Worm (Caenorhabditis elegans): ENCODE data around the gene C16D9.1.
A peak's percentile ranks its signal among the peaks of the same experiment; 100 is the strongest.

Gene C16D9.1

ce11 chrV:8282933-8283332 lies 23.8 kb downstream of the C16D9.1 start:
- TF ChIP-seq flt-1 (GFP tag; IDR thresholded peaks at IDR 0.05) (no peak), ztf-23 (GFP tag; IDR thresholded peaks at IDR 0.05) (no peak), cog-1 (tag; optimal IDR thresholded peaks at IDR 0.05) (no peak)

ce11 chrV:8284800-8285199 lies 25.7 kb downstream of the C16D9.1 start, which contains the start of gene slc-17.5:
Gene slc-17.5 (minus strand): TSS chrV:8284900.
- TF ChIP-seq ztf-23 (GFP tag; IDR thresholded peaks at IDR 0.05) (no peak), tab-1 (GFP tag; IDR thresholded peaks at IDR 0.05) (no peak), flt-1 (GFP tag; IDR thresholded peaks at IDR 0.05) (no peak), med-1 (GFP tag; optimal IDR thresholded peaks at IDR 0.05; ENCODE audit: insufficient read depth) (no peak), cog-1 (tag; optimal IDR thresholded peaks at IDR 0.05) (no peak), ref-1 (GFP tag; conservative IDR thresholded peaks at IDR 0.05) (no peak), T22C8.4 (GFP tag; IDR thresholded peaks at IDR 0.05) (no peak), klf-2 (GFP tag; conservative IDR thresholded peaks at IDR 0.05) (no peak), ztf-29 (GFP tag; IDR thresholded peaks at IDR 0.05) (no peak)

DNA sequence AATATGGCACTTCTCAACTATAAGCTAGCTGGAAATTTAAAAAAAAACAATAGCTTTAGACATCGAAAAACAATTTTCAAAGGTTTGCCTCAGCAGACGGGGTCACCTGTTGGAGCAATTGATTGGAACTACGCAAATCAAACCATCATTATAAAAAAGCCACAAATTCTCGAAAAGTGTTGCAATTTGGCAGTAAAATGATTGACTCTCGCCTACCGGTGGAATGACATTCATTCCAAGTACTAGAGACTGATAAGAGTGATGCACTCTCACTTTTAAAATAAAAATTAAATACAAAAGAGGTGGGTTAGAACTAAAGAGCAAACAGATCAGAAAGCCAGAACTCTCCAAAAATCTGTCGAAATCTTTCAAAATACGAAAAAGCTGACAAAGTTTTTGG lies 26.3 kb downstream of the C16D9.1 start:
- TF ChIP-seq ref-1 (GFP tag; conservative IDR thresholded peaks at IDR 0.05), result no peak
- TF ChIP-seq med-1 (GFP tag; optimal IDR thresholded peaks at IDR 0.05; ENCODE audit: insufficient read depth), result no peak

ce11 chrV:8288125-8288806 lies 29.1 kb downstream of the C16D9.1 start:
- TF ChIP-seq tab-1 (GFP tag; IDR thresholded peaks at IDR 0.05) (no peak), ref-1 (GFP tag; conservative IDR thresholded peaks at IDR 0.05) (no peak), klf-2 (GFP tag; conservative IDR thresholded peaks at IDR 0.05) (no peak)

DNA sequence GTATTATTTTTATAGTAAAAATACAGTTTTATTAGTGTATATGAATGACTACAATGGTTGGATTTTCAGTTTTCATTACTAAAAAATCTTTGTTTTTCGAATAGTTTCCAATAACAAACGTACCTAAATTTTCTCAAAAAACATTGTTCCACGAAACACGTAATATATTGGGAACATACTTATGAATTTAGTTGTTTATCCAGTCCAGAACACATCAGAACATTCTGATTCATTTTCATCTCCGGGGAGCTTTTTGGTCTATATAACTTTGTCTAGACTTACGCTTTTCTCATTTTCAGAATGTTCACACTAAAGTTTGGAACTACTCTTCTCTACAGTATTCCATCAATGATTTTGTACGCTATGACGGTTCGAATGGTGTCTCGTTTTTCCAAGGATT lies 32.6 kb downstream of the C16D9.1 start, which contains the start of gene srg-33:
Gene srg-33 (plus strand): TSS at position 301 of the 400 bp plus-strand sequence.
- no peak for TF ChIP-seq klf-2 (GFP tag; conservative IDR thresholded peaks at IDR 0.05)
- no peak for TF ChIP-seq ztf-23 (GFP tag; IDR thresholded peaks at IDR 0.05)
- no peak for TF ChIP-seq flt-1 (GFP tag; IDR thresholded peaks at IDR 0.05)
- TF ChIP-seq tab-1 (GFP tag; IDR thresholded peaks at IDR 0.05), result no peak
- TF ChIP-seq ztf-29 (GFP tag; IDR thresholded peaks at IDR 0.05), result no peak

DNA sequence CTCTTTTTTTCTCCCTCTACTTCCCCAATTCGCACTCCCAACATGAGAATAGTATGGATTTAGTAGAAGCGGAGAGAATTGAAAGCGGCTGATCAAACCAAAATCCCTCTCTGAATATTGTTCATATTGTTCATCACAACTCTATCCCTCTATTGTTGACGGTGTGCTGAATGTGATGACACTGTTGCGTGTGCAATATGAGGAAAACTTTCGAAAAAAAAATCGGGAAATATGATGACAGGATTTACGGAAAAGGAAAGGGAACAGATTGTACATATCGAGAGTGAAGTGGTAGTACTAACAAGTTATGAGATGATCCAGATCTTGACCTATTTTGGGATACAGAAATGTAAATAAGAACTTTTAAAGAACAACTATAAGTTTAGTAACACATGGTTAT lies 36.8 kb downstream of the C16D9.1 start, which contains the start of gene smex-1:
Gene smex-1 (minus strand): TSS at position 101 of the 400 bp plus-strand sequence.
- TF ChIP-seq ztf-29 (GFP tag; IDR thresholded peaks at IDR 0.05) (no peak), flt-1 (GFP tag; IDR thresholded peaks at IDR 0.05) (no peak), T22C8.4 (GFP tag; IDR thresholded peaks at IDR 0.05) (no peak), ztf-23 (GFP tag; IDR thresholded peaks at IDR 0.05) (no peak), tab-1 (GFP tag; IDR thresholded peaks at IDR 0.05) (no peak), cog-1 (tag; optimal IDR thresholded peaks at IDR 0.05) (no peak), klf-2 (GFP tag; conservative IDR thresholded peaks at IDR 0.05) (no peak), med-1 (GFP tag; optimal IDR thresholded peaks at IDR 0.05; ENCODE audit: insufficient read depth) (no peak), ref-1 (GFP tag; conservative IDR thresholded peaks at IDR 0.05) (no peak)

- TF ChIP-seq klf-2 (GFP tag; conservative IDR thresholded peaks at IDR 0.05) (no peak), tab-1 (GFP tag; IDR thresholded peaks at IDR 0.05) (no peak), med-1 (GFP tag; optimal IDR thresholded peaks at IDR 0.05; ENCODE audit: insufficient read depth) (no peak), cog-1 (tag; optimal IDR thresholded peaks at IDR 0.05) (no peak), ztf-29 (GFP tag; IDR thresholded peaks at IDR 0.05) (no peak), ztf-23 (GFP tag; IDR thresholded peaks at IDR 0.05) (no peak), ref-1 (GFP tag; conservative IDR thresholded peaks at IDR 0.05) (no peak), T22C8.4 (GFP tag; IDR thresholded peaks at IDR 0.05) (no peak), flt-1 (GFP tag; IDR thresholded peaks at IDR 0.05) (no peak)
Observed at ce11 chrV:8297504-8297903, 38.4 kb downstream of the C16D9.1 start, which contains the start of gene W02D7.4. Gene W02D7.4 (minus strand): TSS chrV:8297604.

ce11 chrV:8299191-8299854 lies 40.2 kb downstream of the C16D9.1 start, which contains the start of gene W02D7.5:
Gene W02D7.5 (minus strand): TSS chrV:8299241.
- no peak for TF ChIP-seq ref-1 (GFP tag; conservative IDR thresholded peaks at IDR 0.05)
- no peak for TF ChIP-seq med-1 (GFP tag; optimal IDR thresholded peaks at IDR 0.05; ENCODE audit: insufficient read depth)
- TF ChIP-seq tab-1 (GFP tag; IDR thresholded peaks at IDR 0.05), result no peak
- TF ChIP-seq T22C8.4 (GFP tag; IDR thresholded peaks at IDR 0.05), result no peak
- no peak for TF ChIP-seq ztf-29 (GFP tag; IDR thresholded peaks at IDR 0.05)
- TF ChIP-seq cog-1 (tag; optimal IDR thresholded peaks at IDR 0.05), result no peak
- no peak for TF ChIP-seq flt-1 (GFP tag; IDR thresholded peaks at IDR 0.05)
- no peak for TF ChIP-seq ztf-23 (GFP tag; IDR thresholded peaks at IDR 0.05)
- TF ChIP-seq klf-2 (GFP tag; conservative IDR thresholded peaks at IDR 0.05), result no peak

- TF ChIP-seq klf-2 (GFP tag; conservative IDR thresholded peaks at IDR 0.05) (no peak), flt-1 (GFP tag; IDR thresholded peaks at IDR 0.05) (0 out of 2 replicates have a peak, but pooled peaks have one; percentile 40)
Observed at ce11 chrV:8300935-8301535, 41.9 kb downstream of the C16D9.1 start, which contains the start of gene W02D7.6. Gene W02D7.6 (minus strand): TSS chrV:8301507.

- 0 out of 2 replicates have a peak, but pooled peaks have one; percentile 7 for TF ChIP-seq ztf-23 (GFP tag; IDR thresholded peaks at IDR 0.05)
- no peak for TF ChIP-seq ref-1 (GFP tag; conservative IDR thresholded peaks at IDR 0.05)
Observed at ce11 chrV:8302522-8302921, 43.4 kb downstream of the C16D9.1 start, which contains the start of gene sel-9. Gene sel-9 (minus strand): TSS chrV:8302580.
